Fruit fly (Drosophila melanogaster): Measurements from ENCODE around the gene Fancm.

Fancm gene

dm6 chr3R:21506270-21506669, 24.1 kb downstream of the Fancm start:
- TF ChIP-seq sim (GFP tag; IDR thresholded peaks at IDR 0.05) (no peak), cad (GFP tag; optimal IDR thresholded peaks at IDR 0.05) (peak; percentile 16), CG15479 (GFP tag; optimal IDR thresholded peaks at IDR 0.05) (peak; percentile 51), tll (GFP tag; optimal IDR thresholded peaks at IDR 0.05) (peak in 1 of 2 experiments; percentile 87), zen (tag; optimal IDR thresholded peaks at IDR 0.05) (peak; percentile 97), CG8089 (GFP tag; optimal IDR thresholded peaks at IDR 0.05) (no peak), gfzf (GFP tag; optimal IDR thresholded peaks at IDR 0.05) (no peak), crol (GFP tag; IDR thresholded peaks at IDR 0.05) (no peak), btn (GFP tag; optimal IDR thresholded peaks at IDR 0.05) (no peak), org-1 (GFP tag; optimal IDR thresholded peaks at IDR 0.05) (no peak), CG15073 (GFP tag; optimal IDR thresholded peaks at IDR 0.05) (no peak), CG31365 (tag; optimal IDR thresholded peaks at IDR 0.05) (no peak), usp (GFP tag; optimal IDR thresholded peaks at IDR 0.05) (no peak), E2f1 (GFP tag; IDR thresholded peaks at IDR 0.05) (no peak), fd102C (GFP tag; optimal IDR thresholded peaks at IDR 0.05) (no peak), GATAe (GFP tag; conservative IDR thresholded peaks at IDR 0.05) (no peak), odd (GFP tag; optimal IDR thresholded peaks at IDR 0.05) (no peak), Doc3 (GFP tag; IDR thresholded peaks at IDR 0.05; ENCODE audit: partially characterized antibody) (no peak), jumu (GFP tag; optimal IDR thresholded peaks at IDR 0.05) (no peak), CG31441 (GFP tag; IDR thresholded peaks at IDR 0.05) (no peak), CG6175 (GFP tag; IDR thresholded peaks at IDR 0.05) (0 out of 3 replicates have a peak, but pooled peaks have one; percentile 20), D19A (tag; optimal IDR thresholded peaks at IDR 0.05) (no peak), CG2875 (GFP tag; optimal IDR thresholded peaks at IDR 0.05) (no peak), CG13123 (GFP tag; optimal IDR thresholded peaks at IDR 0.05) (no peak)

dm6 chr3R:21510999-21511398, 28.9 kb downstream of the Fancm start:
- no peak for TF ChIP-seq emc (GFP tag; optimal IDR thresholded peaks at IDR 0.05)
- no peak for TF ChIP-seq kay (GFP tag; optimal IDR thresholded peaks at IDR 0.05)
- no peak for TF ChIP-seq Abd-B (GFP tag; optimal IDR thresholded peaks at IDR 0.05)
- no peak for TF ChIP-seq repo (GFP tag; optimal IDR thresholded peaks at IDR 0.05)
- TF ChIP-seq knrl (GFP tag; IDR thresholded peaks at IDR 0.05; ENCODE audit: partially characterized antibody) = no peak
- TF ChIP-seq GATAe (GFP tag; conservative IDR thresholded peaks at IDR 0.05) = no peak
- peak; percentile 90 for TF ChIP-seq Nf-YC (tag; optimal IDR thresholded peaks at IDR 0.05)
- no peak for TF ChIP-seq Ssrp (tag; optimal IDR thresholded peaks at IDR 0.05)
- peak; percentile 88 for TF ChIP-seq ewg (GFP tag; optimal IDR thresholded peaks at IDR 0.05)
- no peak for TF ChIP-seq sisA (GFP tag; IDR thresholded peaks at IDR 0.05)
- TF ChIP-seq crol (GFP tag; IDR thresholded peaks at IDR 0.05) = peak; percentile 54
- TF ChIP-seq ssp (GFP tag; IDR thresholded peaks at IDR 0.05) = no peak
- TF ChIP-seq TFAM (GFP tag; optimal IDR thresholded peaks at IDR 0.05) = no peak
- no peak for TF ChIP-seq NK7.1 (GFP tag; optimal IDR thresholded peaks at IDR 0.05)
- no peak for TF ChIP-seq bcd (GFP tag; optimal IDR thresholded peaks at IDR 0.05)
- TF ChIP-seq CG11560 (tag; IDR thresholded peaks at IDR 0.05) = no peak
- TF ChIP-seq CG17568 (GFP tag; optimal IDR thresholded peaks at IDR 0.05) = no peak
- TF ChIP-seq klu (GFP tag; IDR thresholded peaks at IDR 0.05) = no peak
- TF ChIP-seq CG18011 (GFP tag; optimal IDR thresholded peaks at IDR 0.05) = no peak
- TF ChIP-seq CG10366 (GFP tag; IDR thresholded peaks at IDR 0.05) = no peak
- TF ChIP-seq CG10431 (GFP tag; optimal IDR thresholded peaks at IDR 0.05) = no peak
- TF ChIP-seq Ets65A (GFP tag) = peak; percentile 87
- TF ChIP-seq Blimp-1 (GFP tag; optimal IDR thresholded peaks at IDR 0.05) = no peak
- TF ChIP-seq vvl (GFP tag; IDR thresholded peaks at IDR 0.05) = peak; percentile 36; the same call in 1 of the 2 replicates
- peak; percentile 42 for TF ChIP-seq phol (tag; optimal IDR thresholded peaks at IDR 0.05)
- peak; percentile 85 for TF ChIP-seq Nf-YB (GFP tag; optimal IDR thresholded peaks at IDR 0.05)
- TF ChIP-seq CG14441 (GFP tag; IDR thresholded peaks at IDR 0.05) = no peak
- no peak for TF ChIP-seq gfzf (GFP tag; optimal IDR thresholded peaks at IDR 0.05)
- TF ChIP-seq Taf1 (GFP tag; IDR thresholded peaks at IDR 0.05) = no peak
- no peak for TF ChIP-seq CG1603 (tag; optimal IDR thresholded peaks at IDR 0.05)
- no peak for TF ChIP-seq CG10147 (GFP tag; optimal IDR thresholded peaks at IDR 0.05)

All from whole organism, embryonic.